Worm (Caenorhabditis elegans): ENCODE measurements around the gene str-170.

str-170 gene

ce11 chrIV:4856195-4856594 is 21.0 kb upstream of the str-170 start, which contains the start of gene Y17G9A.2 (continued):
- no peak for TF ChIP-seq snpc-1.3 (tag; optimal IDR thresholded peaks at IDR 0.05; ENCODE audit: insufficient read depth)
- no peak for TF ChIP-seq ceh-79 (tag; optimal IDR thresholded peaks at IDR 0.05)
- no peak for TF ChIP-seq tbp1 (GFP tag; optimal IDR thresholded peaks at IDR 0.05)

ce11 chrIV:4858573-4858972 is 18.6 kb upstream of the str-170 start, which contains the start of gene Y17G9A.3:
Gene Y17G9A.3 (minus strand): TSS chrIV:4858673.
- TF ChIP-seq hmg-1.2 (GFP tag; IDR thresholded peaks at IDR 0.05) (no peak), ceh-79 (tag; optimal IDR thresholded peaks at IDR 0.05) (no peak), F55B11.4 (tag; optimal IDR thresholded peaks at IDR 0.05; ENCODE audit: borderline replicate concordance, insufficient read depth) (no peak), cebp-2 (GFP tag; IDR thresholded peaks at IDR 0.05) (no peak)

- TF ChIP-seq rpc-1 (optimal IDR thresholded peaks at IDR 0.05) (no peak), rpc-1 (tag; optimal IDR thresholded peaks at IDR 0.05) (peak; percentile 20), F52B5.7 (tag; optimal IDR thresholded peaks at IDR 0.05) (no peak)
Observed at ce11 chrIV:4861449-4861848, 15.8 kb upstream of the str-170 start, which contains the start of the genes Y17G9A.4 and str-173. Gene Y17G9A.4 (minus strand): TSS chrIV:4861549. Gene str-173 (plus strand): TSS chrIV:4861773.

ce11 chrIV:4864524-4864923 is 12.7 kb upstream of the str-170 start:
- TF ChIP-seq him-1 (tag; optimal IDR thresholded peaks at IDR 0.05) (peak; percentile 31), D2030.7 (GFP tag; IDR thresholded peaks at IDR 0.05) (peak; percentile 53; the same call in 1 of the 2 replicates), die-1 (tag; optimal IDR thresholded peaks at IDR 0.05) (peak; percentile 33), ztf-25 (GFP tag; IDR thresholded peaks at IDR 0.05) (0 out of 2 replicates have a peak, but pooled peaks have one; percentile 67), snpc-3.4 (tag; optimal IDR thresholded peaks at IDR 0.05) (peak; percentile 46), xnd-1 (tag; optimal IDR thresholded peaks at IDR 0.05) (no peak), attf-6 (GFP tag; IDR thresholded peaks at IDR 0.05) (0 out of 2 replicates have a peak, but pooled peaks have one; percentile 43), B0261.1 (tag; optimal IDR thresholded peaks at IDR 0.05) (peak; percentile 48), hsf-1 (GFP tag; IDR thresholded peaks at IDR 0.05) (0 out of 2 replicates have a peak, but pooled peaks have one; percentile 34), snpc-4 (GFP tag; optimal IDR thresholded peaks at IDR 0.05) (peak; percentile 70), snpc-4 (tag; optimal IDR thresholded peaks at IDR 0.05) (peak; percentile 77 to 92 (median 86)), rec-8 (tag; optimal IDR thresholded peaks at IDR 0.05) (no peak), ekl-4 (GFP tag; IDR thresholded peaks at IDR 0.05) (peak; percentile 21; the same call in 1 of the 2 replicates), Y53G8AR.9 (GFP tag; conservative IDR thresholded peaks at IDR 0.05) (no peak), tlf-1 (GFP tag; optimal IDR thresholded peaks at IDR 0.05) (no peak), tbp1 (GFP tag; optimal IDR thresholded peaks at IDR 0.05) (peak; percentile 80), snpc-1.1 (tag; optimal IDR thresholded peaks at IDR 0.05; ENCODE audit: insufficient read depth) (peak; percentile 88), rpc-1 (optimal IDR thresholded peaks at IDR 0.05) (peak; percentile 50), rpc-1 (tag; optimal IDR thresholded peaks at IDR 0.05) (peak; percentile 82), zfh-2 (GFP tag; conservative IDR thresholded peaks at IDR 0.05) (no peak), fkh-3 (tag; optimal IDR thresholded peaks at IDR 0.05) (no peak)

ce11 chrIV:4866599-4866998 is 10.6 kb upstream of the str-170 start:
- TF ChIP-seq unc-130 (GFP tag; optimal IDR thresholded peaks at IDR 0.05) (no peak), rec-8 (tag; optimal IDR thresholded peaks at IDR 0.05) (no peak), snpc-4 (GFP tag; optimal IDR thresholded peaks at IDR 0.05) (no peak), snpc-4 (tag; optimal IDR thresholded peaks at IDR 0.05) (peak in 1 of 4 experiments; percentile 64), rpc-1 (optimal IDR thresholded peaks at IDR 0.05) (no peak), rpc-1 (tag; optimal IDR thresholded peaks at IDR 0.05) (peak; percentile 60), ekl-4 (GFP tag; IDR thresholded peaks at IDR 0.05) (no peak)

ce11 chrIV:4867610-4868009 is 9.6 kb upstream of the str-170 start, which contains the start of gene str-172:
Gene str-172 (minus strand): TSS chrIV:4867710.
- TF ChIP-seq Y56A3A.18 (GFP tag; IDR thresholded peaks at IDR 0.05) (no peak), bed-2 (GFP tag; IDR thresholded peaks at IDR 0.05) (no peak), unc-62 (GFP tag; optimal IDR thresholded peaks at IDR 0.05) (no peak), lin-26 (GFP tag; IDR thresholded peaks at IDR 0.05) (no peak), athp-1 (tag; optimal IDR thresholded peaks at IDR 0.05) (no peak), attf-5 (GFP tag; optimal IDR thresholded peaks at IDR 0.05) (no peak), ztf-28 (GFP tag; IDR thresholded peaks at IDR 0.05) (no peak), egrh-3 (GFP tag; IDR thresholded peaks at IDR 0.05) (no peak), F23B12.7 (tag; optimal IDR thresholded peaks at IDR 0.05; ENCODE audit: insufficient read depth) (no peak)
